Fruit fly (Drosophila melanogaster): ENCODE data around the gene Hpf1.

The Hpf1 gene

dm6 chr3R:5821750-5822149 lies 30.1 kb downstream of the Hpf1 start, which contains the start of gene CG46303 (continued):
- TF ChIP-seq NC2α (GFP tag; optimal IDR thresholded peaks at IDR 0.05), result no peak
- no peak for TF ChIP-seq CG1024 (GFP tag; IDR thresholded peaks at IDR 0.05)
- TF ChIP-seq lilli (GFP tag; optimal IDR thresholded peaks at IDR 0.05), result no peak
- TF ChIP-seq Dll (GFP tag; IDR thresholded peaks at IDR 0.05; ENCODE audit: partially characterized antibody), result no peak
- no peak for TF ChIP-seq Fer2 (tag; optimal IDR thresholded peaks at IDR 0.05)
- no peak for TF ChIP-seq Mad (GFP tag; optimal IDR thresholded peaks at IDR 0.05)
- TF ChIP-seq maf-S (GFP tag; optimal IDR thresholded peaks at IDR 0.05), result no peak
- no peak for TF ChIP-seq CG11456 (GFP tag; IDR thresholded peaks at IDR 0.05)
- peak; percentile 23 for TF ChIP-seq CG10543 (GFP tag; optimal IDR thresholded peaks at IDR 0.05)
- no peak for TF ChIP-seq jumu (GFP tag; optimal IDR thresholded peaks at IDR 0.05)
- TF ChIP-seq tna (GFP tag; IDR thresholded peaks at IDR 0.05; ENCODE audit: partially characterized antibody), result no peak
- TF ChIP-seq Ssrp (tag; optimal IDR thresholded peaks at IDR 0.05), result no peak
- no peak for TF ChIP-seq HLH3B (GFP tag; IDR thresholded peaks at IDR 0.05)
- TF ChIP-seq ato (GFP tag; IDR thresholded peaks at IDR 0.05; ENCODE audit: partially characterized antibody), result no peak
- no peak for TF ChIP-seq eyg (GFP tag; optimal IDR thresholded peaks at IDR 0.05)
- TF ChIP-seq sug (tag; optimal IDR thresholded peaks at IDR 0.05), result peak; percentile 76
- TF ChIP-seq slou (GFP tag; optimal IDR thresholded peaks at IDR 0.05), result no peak
- no peak for TF ChIP-seq bsh (GFP tag; optimal IDR thresholded peaks at IDR 0.05)
- TF ChIP-seq grn (GFP tag; optimal IDR thresholded peaks at IDR 0.05), result peak; percentile 59
- peak in 1 of 2 experiments; percentile 8 for TF ChIP-seq Pdp1 (GFP tag; optimal IDR thresholded peaks at IDR 0.05)
- no peak for TF ChIP-seq wek (GFP tag; optimal IDR thresholded peaks at IDR 0.05)
- no peak for TF ChIP-seq Jarid2 (GFP tag; optimal IDR thresholded peaks at IDR 0.05)
- TF ChIP-seq CG2199 (GFP tag; IDR thresholded peaks at IDR 0.05), result peak; percentile 39; the same call in 1 of the 3 replicates
- TF ChIP-seq ftz-f1 (GFP tag; optimal IDR thresholded peaks at IDR 0.05), result peak; percentile 77
- TF ChIP-seq CG6765 (GFP tag; optimal IDR thresholded peaks at IDR 0.05), result no peak
- TF ChIP-seq CG9932 (GFP tag; IDR thresholded peaks at IDR 0.05), result no peak
- no peak for TF ChIP-seq Taf1 (GFP tag; IDR thresholded peaks at IDR 0.05)
- no peak for TF ChIP-seq kni (GFP tag; optimal IDR thresholded peaks at IDR 0.05)
- TF ChIP-seq exex (tag; optimal IDR thresholded peaks at IDR 0.05), result peak; percentile 81

- TF ChIP-seq D19A (tag; optimal IDR thresholded peaks at IDR 0.05), result peak; percentile 70
- no peak; the same call in 1 of the 2 replicates for TF ChIP-seq toy (GFP tag; IDR thresholded peaks at IDR 0.05)
- peak; percentile 80 for TF ChIP-seq CG17829 (tag; optimal IDR thresholded peaks at IDR 0.05)
- TF ChIP-seq CG10321 (GFP tag; IDR thresholded peaks at IDR 0.05), result no peak
- no peak for TF ChIP-seq CG17802 (tag; optimal IDR thresholded peaks at IDR 0.05)
- TF ChIP-seq CG6765 (GFP tag; optimal IDR thresholded peaks at IDR 0.05), result peak; percentile 9
- TF ChIP-seq CG7839 (tag; optimal IDR thresholded peaks at IDR 0.05), result peak; percentile 62
- peak; percentile 64 for TF ChIP-seq Hsf (GFP tag; optimal IDR thresholded peaks at IDR 0.05)
- no peak for TF ChIP-seq Vsx1 (GFP tag; optimal IDR thresholded peaks at IDR 0.05)
- 0 out of 2 replicates have a peak, but pooled peaks have one; percentile 15 for TF ChIP-seq CG5953 (GFP tag; IDR thresholded peaks at IDR 0.05)
- peak; percentile 92 for TF ChIP-seq Ets65A (GFP tag)
- no peak for TF ChIP-seq CG15479 (GFP tag; optimal IDR thresholded peaks at IDR 0.05)
- no peak for TF ChIP-seq slp2 (GFP tag; optimal IDR thresholded peaks at IDR 0.05)
- peak; percentile 31 for TF ChIP-seq CG10462 (GFP tag; optimal IDR thresholded peaks at IDR 0.05)
- no peak for TF ChIP-seq sr (GFP tag; IDR thresholded peaks at IDR 0.05)
- peak; percentile 53 for TF ChIP-seq CG4404 (GFP tag; IDR thresholded peaks at IDR 0.05)
- TF ChIP-seq ab (GFP tag; optimal IDR thresholded peaks at IDR 0.05), result no peak
- peak; percentile 39; the same call in 1 of the 3 replicates for TF ChIP-seq ci (GFP tag; IDR thresholded peaks at IDR 0.05)
- peak; percentile 69 for TF ChIP-seq CG8290 (GFP tag; optimal IDR thresholded peaks at IDR 0.05)
- no peak for TF ChIP-seq CG8290 (tag; optimal IDR thresholded peaks at IDR 0.05)
- TF ChIP-seq da (GFP tag; optimal IDR thresholded peaks at IDR 0.05), result no peak
- peak; percentile 80 for TF ChIP-seq CG15696 (tag; optimal IDR thresholded peaks at IDR 0.05)
- peak; percentile 78 for TF ChIP-seq CG31441 (GFP tag; IDR thresholded peaks at IDR 0.05)
- TF ChIP-seq CG10147 (GFP tag; optimal IDR thresholded peaks at IDR 0.05), result peak; percentile 44
- peak; percentile 59 for TF ChIP-seq Ssrp (tag; optimal IDR thresholded peaks at IDR 0.05)
Observed at dm6 chr3R:5824456-5824855, 32.8 kb downstream of the Hpf1 start, which contains the start of the genes Sec20 and dgrn. TSS of gene Sec20 (minus strand) at chr3R:5824532. TSS of gene dgrn (plus strand) at chr3R:5824615.

Data from whole organism, embryonic.